Worm (Caenorhabditis elegans) whole organism, L1 larva: ENCODE results near the gene sdz-4.

Source experiments
- C16A3.4 ChIP-seq: fragments of 150-350 bp; optimal IDR thresholded peaks from 2 replicates; lab custom pipeline; 2014; ENCODE audit warnings: missing biosample characterization, missing genetic modification characterization
- C34B4.2 ChIP-seq: sonication (generic microtip); optimal IDR thresholded peaks from 2 replicates; lab custom pipeline; 2017; ENCODE audit warnings: mild to moderate bottlenecking, missing genetic modification characterization, missing compliant biosample characterization
- F16B12.6 ChIP-seq: fragments of 150-350 bp; optimal IDR thresholded peaks from 2 replicates; lab custom pipeline; 2014; ENCODE audit warnings: missing biosample characterization, missing genetic modification characterization
- aha-1 ChIP-seq: fragments of 150-350 bp; optimal IDR thresholded peaks from 2 replicates; lab custom pipeline; 2014; ENCODE audit warnings: missing biosample characterization, missing genetic modification characterization
- alr-1 ChIP-seq: fragments of 200-800 bp; sonication (Bioruptor generic); optimal IDR thresholded peaks from 2 replicates; lab custom pipeline; 2018; ENCODE audit warnings: borderline replicate concordance, mild to moderate bottlenecking, missing genetic modification characterization, missing compliant biosample characterization
- ceh-82 ChIP-seq, 3 experiments: fragments of 150-350 bp in 1 of 3; sonication (generic microtip) in 2 of 3; optimal IDR thresholded peaks; 2 replicates each; lab custom pipeline; 2014 to 2017; ENCODE audit warnings: missing biosample characterization in 3 of 3, missing genetic modification characterization in 3 of 3
- ceh-90 ChIP-seq: sonication (generic microtip); optimal IDR thresholded peaks from 2 replicates; lab custom pipeline; 2016; ENCODE audit warnings: missing genetic modification characterization, missing compliant biosample characterization
- efl-1 ChIP-seq, 4 experiments: fragments of 150-350 bp; optimal IDR thresholded peaks in 3 of 4; peaks in 1 of 4; 1 replicate in 1 of 4; 2 replicates in 3 of 4; lab custom pipeline; 2014; ENCODE audit warnings: missing biosample characterization in 2 of 4, missing genetic modification characterization in 2 of 4, missing genetic modification reagents in 2 of 4
- elt-2 ChIP-seq: sonication (generic microtip); optimal IDR thresholded peaks from 2 replicates; lab custom pipeline; 2016; ENCODE audit warnings: missing genetic modification characterization, mild to moderate bottlenecking, inconsistent platforms, missing compliant biosample characterization, missing genetic modification reagents
- ets-5 ChIP-seq: fragments of 200-800 bp; sonication (Bioruptor generic); IDR thresholded peaks from 2 replicates; pipeline ENCODE4 v1.3.6; 2022; ENCODE audit warnings: missing genetic modification characterization, missing compliant biosample characterization
- fkh-10 ChIP-seq: sonication (generic microtip); optimal IDR thresholded peaks from 2 replicates; lab custom pipeline; 2017; ENCODE audit warnings: missing biosample characterization, missing genetic modification reagents, missing genetic modification characterization
- fkh-4 ChIP-seq: sonication (generic microtip); optimal IDR thresholded peaks from 2 replicates; lab custom pipeline; 2016; ENCODE audit warnings: missing compliant biosample characterization, missing genetic modification characterization, borderline replicate concordance
- fkh-8 ChIP-seq: sonication (generic microtip); optimal IDR thresholded peaks from 2 replicates; lab custom pipeline; 2016; ENCODE audit warnings: mild to moderate bottlenecking, missing genetic modification characterization, missing compliant biosample characterization
- fos-1 ChIP-seq: fragments of 150-350 bp; optimal IDR thresholded peaks from 2 replicates; lab custom pipeline; 2014; ENCODE audit warnings: missing biosample characterization, missing genetic modification characterization
- grh-1 ChIP-seq: fragments of 200-800 bp; sonication (Bioruptor generic); IDR thresholded peaks from 2 replicates; pipeline ENCODE4 v1.3.6; 2022; ENCODE audit warnings: missing genetic modification reagents, missing genetic modification characterization, missing compliant biosample characterization
- hlh-4 ChIP-seq: sonication (generic microtip); optimal IDR thresholded peaks from 2 replicates; lab custom pipeline; 2016; ENCODE audit warnings: mild to moderate bottlenecking, missing genetic modification characterization, missing compliant biosample characterization
- irx-1 ChIP-seq: sonication (generic microtip); optimal IDR thresholded peaks from 2 replicates; lab custom pipeline; 2016; ENCODE audit warnings: missing genetic modification characterization, missing compliant biosample characterization
- lin-14 ChIP-seq: fragments of 200-800 bp; sonication (Bioruptor generic); optimal IDR thresholded peaks from 2 replicates; lab custom pipeline; 2018; ENCODE audit warnings: mild to moderate bottlenecking, missing genetic modification characterization, moderate library complexity, missing compliant biosample characterization
- lin-15B ChIP-seq: fragments of 150-350 bp; sonication (generic microtip); optimal IDR thresholded peaks from 3 replicates; lab custom pipeline; 2014; ENCODE audit warnings: missing biosample characterization, missing genetic modification characterization
- mep-1 ChIP-seq: fragments of 150-350 bp; optimal IDR thresholded peaks from 2 replicates; lab custom pipeline; 2014; ENCODE audit warnings: missing biosample characterization, missing genetic modification characterization
- nhr-20 ChIP-seq: sonication (generic microtip); optimal IDR thresholded peaks from 2 replicates; lab custom pipeline; 2016; ENCODE audit warnings: mild to moderate bottlenecking, missing genetic modification characterization, missing compliant biosample characterization
- nhr-237 ChIP-seq: fragments of 150-350 bp; optimal IDR thresholded peaks from 2 replicates; lab custom pipeline; 2014; ENCODE audit warnings: missing biosample characterization, missing genetic modification characterization
- nhr-28 ChIP-seq: fragments of 150-350 bp; optimal IDR thresholded peaks from 2 replicates; lab custom pipeline; 2014; ENCODE audit warnings: missing biosample characterization, missing genetic modification characterization
- nhr-47 ChIP-seq: sonication (generic microtip); optimal IDR thresholded peaks from 2 replicates; lab custom pipeline; 2016; ENCODE audit warnings: mild to moderate bottlenecking, missing genetic modification characterization, moderate library complexity, missing compliant biosample characterization
- nhr-76 ChIP-seq: sonication (generic microtip); optimal IDR thresholded peaks from 2 replicates; lab custom pipeline; 2017; ENCODE audit warnings: missing biosample characterization, missing genetic modification characterization
- nhr-84 ChIP-seq: sonication (generic microtip); optimal IDR thresholded peaks from 2 replicates; lab custom pipeline; 2017; ENCODE audit warnings: missing biosample characterization, missing genetic modification characterization
- nhr-85 ChIP-seq: sonication (generic microtip); peaks from one replicate; lab custom pipeline; 2016; ENCODE audit warnings: missing genetic modification characterization, inconsistent platforms, missing compliant biosample characterization
- nhr-90 ChIP-seq: sonication (generic microtip); optimal IDR thresholded peaks from 2 replicates; lab custom pipeline; 2016; ENCODE audit warnings: mild to moderate bottlenecking, missing genetic modification characterization, missing compliant biosample characterization; ENCODE audit not compliant: poor library complexity
- pax-3 ChIP-seq: fragments of 200-800 bp; sonication (Bioruptor generic); optimal IDR thresholded peaks from 2 replicates; lab custom pipeline; 2018; ENCODE audit warnings: mild to moderate bottlenecking, missing genetic modification characterization, moderate library complexity, missing compliant biosample characterization
- pqm-1 ChIP-seq: sonication (generic microtip); optimal IDR thresholded peaks from 3 replicates; lab custom pipeline; 2017; ENCODE audit warnings: missing biosample characterization, missing genetic modification characterization
- rnt-1 ChIP-seq: sonication (generic microtip); optimal IDR thresholded peaks from 2 replicates; lab custom pipeline; 2016; ENCODE audit warnings: mild to moderate bottlenecking, missing genetic modification characterization, moderate library complexity, missing compliant biosample characterization
- sox-4 ChIP-seq: sonication (generic microtip); optimal IDR thresholded peaks from 2 replicates; lab custom pipeline; 2016; ENCODE audit warnings: missing genetic modification characterization, missing compliant biosample characterization
- sptf-1 ChIP-seq: fragments of 150-350 bp; optimal IDR thresholded peaks from 2 replicates; lab custom pipeline; 2014; ENCODE audit warnings: missing biosample characterization, missing genetic modification characterization
- sup-37 ChIP-seq: fragments of 200-800 bp; sonication (Bioruptor generic); optimal IDR thresholded peaks from 2 replicates; lab custom pipeline; 2018; ENCODE audit warnings: mild to moderate bottlenecking, missing genetic modification characterization, missing compliant biosample characterization
- unc-30 ChIP-seq: sonication (generic microtip); optimal IDR thresholded peaks from 2 replicates; lab custom pipeline; 2017; ENCODE audit warnings: missing biosample characterization, missing genetic modification characterization
- unc-86 ChIP-seq: sonication (generic microtip); optimal IDR thresholded peaks from 2 replicates; lab custom pipeline; 2016; ENCODE audit warnings: missing genetic modification characterization, missing compliant biosample characterization
- vab-15 ChIP-seq: sonication (generic microtip); optimal IDR thresholded peaks from 2 replicates; lab custom pipeline; 2017; ENCODE audit warnings: missing genotype, mild to moderate bottlenecking, missing genetic modification characterization, missing compliant biosample characterization
- xbp-1 ChIP-seq: sonication (generic microtip); optimal IDR thresholded peaks from 2 replicates; lab custom pipeline; 2016; ENCODE audit warnings: missing genetic modification characterization, missing compliant biosample characterization
- ztf-11 ChIP-seq, 2 experiments: sonication (generic microtip); optimal IDR thresholded peaks; 2 replicates each; lab custom pipeline; 2016 to 2017; ENCODE audit warnings: missing genetic modification characterization in 2 of 2, missing biosample characterization in 1 of 2, missing compliant biosample characterization in 1 of 2
- ztf-4 ChIP-seq: fragments of 150-350 bp; optimal IDR thresholded peaks from 2 replicates; lab custom pipeline; 2014; ENCODE audit warnings: missing biosample characterization, missing genetic modification characterization

The sdz-4 gene

DNA sequence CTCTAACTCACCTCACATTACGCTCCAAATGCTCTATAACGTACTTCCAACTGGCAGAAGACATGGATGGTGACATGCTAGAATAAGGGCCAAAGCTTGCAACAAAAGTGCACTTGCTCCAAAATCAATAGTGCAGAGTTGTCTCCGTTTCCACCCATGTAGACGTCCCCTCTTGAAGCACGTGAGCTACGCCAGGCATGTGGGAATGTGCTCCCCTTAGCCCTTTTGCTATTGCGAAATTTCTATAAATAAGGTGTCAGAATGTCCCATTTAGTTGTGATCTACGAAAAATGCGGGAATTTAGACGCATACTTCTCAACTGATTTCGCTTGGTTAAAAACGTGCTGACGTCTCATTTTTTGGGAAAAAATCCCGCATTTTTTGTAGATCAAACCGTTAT is 8.3 kb upstream of the sdz-4 start (continued):
- TF ChIP-seq vab-15 (tag; lab: Kevin White, UChicago) (no peak), nhr-237 (tag; lab: Kevin White, UChicago) (no peak), nhr-20 (tag; lab: Kevin White, UChicago) (no peak), sox-4 (tag; lab: Kevin White, UChicago) (no peak), fkh-8 (tag; lab: Kevin White, UChicago) (peak; percentile 52), ceh-82 (tag; optimal IDR thresholded peaks at IDR 0.05; lab: Kevin White, UChicago) (peak in 2 of 3 experiments; percentile 19 to 45), fos-1 (no peak), sptf-1 (no peak), grh-1 (GFP tag; lab: Robert Waterston, UW) (no peak)
- TF ChIP-seq, all 84 proteins: peak for 8

DNA sequence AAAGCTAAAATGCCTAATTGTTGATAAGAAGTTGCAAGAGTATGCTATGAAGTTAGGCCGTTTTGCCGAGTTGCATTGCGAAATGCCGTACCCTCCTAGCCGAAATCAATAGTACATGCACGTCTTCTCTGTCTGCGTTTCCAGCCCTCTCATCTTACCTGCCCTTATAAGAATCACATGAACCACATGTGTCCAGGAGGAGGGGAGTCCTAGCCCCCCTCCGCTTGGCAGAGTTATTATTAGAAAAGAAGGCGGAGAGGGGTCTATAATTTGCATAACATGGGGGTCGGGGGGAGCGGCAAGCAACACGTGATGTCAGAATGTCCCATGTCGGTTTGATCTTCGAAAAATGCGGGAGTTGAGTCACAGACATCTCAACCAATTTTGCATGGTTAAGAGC is 5.7 kb upstream of the sdz-4 start:
- TF ChIP-seq lin-14 (GFP tag; lab: Kevin White, UChicago) (peak; percentile 31), ceh-82 (tag; optimal IDR thresholded peaks at IDR 0.05; lab: Kevin White, UChicago) (peak in 1 of 3 experiments; percentile 5), alr-1 (tag; lab: Kevin White, UChicago) (no peak), efl-1 (optimal IDR thresholded peaks at IDR 0.05; lab: Kevin White, UChicago) (no peak), efl-1 (GFP tag; optimal IDR thresholded peaks at IDR 0.05 in 1 of 2; lab: Kevin White, UChicago) (peak in 1 of 2 experiments; percentile 59), hlh-4 (tag; lab: Kevin White, UChicago) (no peak), fkh-8 (tag; lab: Kevin White, UChicago) (peak; percentile 9), nhr-90 (tag; lab: Kevin White, UChicago) (no peak), nhr-84 (no peak), C16A3.4 (tag; lab: Kevin White, UChicago) (no peak), aha-1 (tag; lab: Kevin White, UChicago) (no peak), fos-1 (no peak), F16B12.6 (no peak), nhr-47 (no peak), ztf-11 (tag; optimal IDR thresholded peaks at IDR 0.05; lab: Kevin White, UChicago) (no peak), pax-3 (tag; lab: Kevin White, UChicago) (no peak), nhr-237 (tag; lab: Kevin White, UChicago) (no peak), xbp-1 (no peak)

DNA sequence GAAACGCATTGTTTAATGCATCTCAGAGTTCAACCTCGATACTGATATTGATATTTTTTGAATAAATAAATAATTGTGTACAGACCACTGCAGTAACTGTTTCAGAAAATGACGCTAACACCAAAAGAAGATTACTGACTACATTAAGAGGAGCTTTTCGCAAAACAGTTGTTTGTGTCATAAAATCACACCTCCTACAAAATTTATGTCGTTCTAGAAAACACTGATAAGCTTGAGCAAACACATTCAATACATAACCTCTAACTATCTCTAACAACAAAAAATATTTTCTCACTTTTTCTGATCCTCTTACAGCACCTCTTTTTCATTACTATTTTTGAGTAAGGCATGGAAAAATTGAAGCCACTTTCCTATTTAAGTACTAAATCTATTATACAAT is 4.1 kb upstream of the sdz-4 start, which contains the start of gene fbxc-7:
Gene fbxc-7, plus strand, starts transcription at position 301 of the 400 bp plus-strand sequence.
- TF ChIP-seq elt-2 (tag; lab: Kevin White, UChicago): peak; percentile 15

DNA sequence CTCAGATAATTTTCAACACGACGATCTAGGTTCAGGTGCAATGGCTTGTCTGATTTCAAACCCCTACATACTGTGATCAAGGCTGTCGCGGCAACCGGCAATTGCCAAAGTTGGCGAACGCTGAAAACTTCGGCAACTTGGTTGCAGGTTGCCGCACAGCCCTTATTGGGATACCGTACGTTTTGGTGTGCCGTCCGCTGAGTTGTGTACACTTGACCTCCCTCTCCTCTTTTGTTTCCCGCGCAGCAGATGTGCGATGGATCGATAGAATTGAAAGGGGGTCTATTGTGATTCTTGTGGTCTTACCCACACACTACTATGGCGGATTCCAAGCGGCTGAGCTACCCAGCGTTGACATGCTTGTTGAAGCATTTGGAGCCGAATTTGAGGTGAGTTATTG is 1.5 kb downstream of the sdz-4 start, which contains the start of the genes C32B5.18 and C32B5.7:
Gene C32B5.18, plus strand, starts transcription at position 301 of the 400 bp plus-strand sequence.
Gene C32B5.7, plus strand, starts transcription at position 311 of the 400 bp plus-strand sequence.
- TF ChIP-seq nhr-28: no peak
- no peak for TF ChIP-seq ets-5 (GFP tag; lab: Robert Waterston, UW)
- no peak for TF ChIP-seq xbp-1
- no peak for TF ChIP-seq nhr-76 (tag; lab: Kevin White, UChicago)
- TF ChIP-seq unc-86 (tag; lab: Kevin White, UChicago): no peak
- no peak for TF ChIP-seq ceh-90 (tag; lab: Kevin White, UChicago)

DNA sequence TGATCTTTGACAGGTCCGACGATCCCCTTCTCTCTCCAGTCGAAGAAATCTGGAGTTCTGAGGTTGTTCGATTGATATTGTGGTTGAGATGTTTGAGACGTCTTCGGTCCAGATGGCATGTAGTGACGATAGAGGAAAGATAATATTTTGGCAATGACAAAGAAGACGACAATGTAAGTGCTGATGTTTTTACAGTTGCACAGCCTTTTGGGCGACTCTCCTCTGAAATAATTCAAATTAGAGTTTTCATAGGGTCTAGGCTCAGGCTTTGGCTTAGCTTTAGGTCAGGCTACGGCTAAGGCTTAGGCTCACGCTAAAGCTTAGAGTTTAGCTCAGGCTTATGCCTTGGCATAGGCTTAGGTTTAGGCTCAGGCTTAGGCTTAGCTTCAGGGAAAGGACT is 3.2 kb downstream of the sdz-4 start, which contains the start of gene C32B5.13:
Gene C32B5.13, minus strand, starts transcription at position 101 of the 400 bp plus-strand sequence.
- TF ChIP-seq unc-30 (tag; lab: Kevin White, UChicago) (no peak), irx-1 (tag; lab: Kevin White, UChicago) (no peak), ets-5 (GFP tag; lab: Robert Waterston, UW) (no peak), fkh-10 (GFP tag; lab: Kevin White, UChicago) (no peak), nhr-47 (no peak), sup-37 (no peak), vab-15 (tag; lab: Kevin White, UChicago) (no peak), pax-3 (tag; lab: Kevin White, UChicago) (no peak), fkh-4 (tag; lab: Kevin White, UChicago) (no peak), rnt-1 (tag; lab: Kevin White, UChicago) (no peak), lin-14 (GFP tag; lab: Kevin White, UChicago) (no peak), C34B4.2 (tag; lab: Kevin White, UChicago) (no peak), ztf-4 (tag; lab: Kevin White, UChicago) (no peak), nhr-237 (tag; lab: Kevin White, UChicago) (no peak), nhr-76 (tag; lab: Kevin White, UChicago) (no peak), mep-1 (no peak), lin-15B (tag; lab: Kevin White, UChicago) (no peak), nhr-85 (no peak), pqm-1 (no peak)
- TF ChIP-seq, all 84 proteins: peak for 0
